Worm (Caenorhabditis elegans): ENCODE results near the gene ZC412.3.
"Not testable (repeated sequence)": the region's sequence is repeated elsewhere in the genome, so short reads cannot be mapped to it uniquely, and the experiment has no call there.

ce11 chrV:14876724-14877123 lies 5.4 kb upstream of the ZC412.3 start, which contains the start of gene ZC412.10:
- not testable (repeated sequence) for TF ChIP-seq T22C8.4 (GFP tag; IDR thresholded peaks at IDR 0.05); ztf-23 (GFP tag; IDR thresholded peaks at IDR 0.05); klf-2 (GFP tag; conservative IDR thresholded peaks at IDR 0.05); med-1 (GFP tag; optimal IDR thresholded peaks at IDR 0.05; ENCODE audit: insufficient read depth); flt-1 (GFP tag; IDR thresholded peaks at IDR 0.05); cog-1 (tag; optimal IDR thresholded peaks at IDR 0.05)
